Worm (Caenorhabditis elegans) whole organism, late embryonic: Measurements from ENCODE around the gene srh-22.

Source experiments
- K02D7.2 ChIP-seq: sonication (generic microtip); optimal IDR thresholded peaks from 2 replicates; lab custom pipeline; 2017; ENCODE audit warnings: mild to moderate bottlenecking, missing genetic modification characterization, missing compliant biosample characterization
- ahr-1 ChIP-seq: sonication (generic microtip); optimal IDR thresholded peaks from 2 replicates; lab custom pipeline; 2016; ENCODE audit warnings: missing genetic modification characterization, missing compliant biosample characterization
- ceh-14 ChIP-seq: sonication (generic microtip); optimal IDR thresholded peaks from 2 replicates; lab custom pipeline; 2016; ENCODE audit warnings: missing genotype, missing genetic modification characterization, missing compliant biosample characterization
- ceh-2 ChIP-seq: sonication (generic microtip); optimal IDR thresholded peaks from 2 replicates; lab custom pipeline; 2016; ENCODE audit warnings: missing genotype, missing genetic modification characterization, missing compliant biosample characterization
- ceh-24 ChIP-seq: sonication (generic microtip); optimal IDR thresholded peaks from 2 replicates; lab custom pipeline; 2016; ENCODE audit warnings: mild to moderate bottlenecking, missing genetic modification characterization, missing compliant biosample characterization
- ceh-30 ChIP-seq: fragments of 150-350 bp; optimal IDR thresholded peaks from 2 replicates; lab custom pipeline; 2014; ENCODE audit warnings: missing biosample characterization, missing genetic modification characterization
- ceh-6 ChIP-seq: fragments of 200-800 bp; sonication (Bioruptor generic); optimal IDR thresholded peaks from 2 replicates; lab custom pipeline; 2018; ENCODE audit warnings: mild to moderate bottlenecking, missing genetic modification characterization, missing compliant biosample characterization
- dmd-4 ChIP-seq: sonication (generic microtip); optimal IDR thresholded peaks from 2 replicates; lab custom pipeline; 2016; ENCODE audit warnings: borderline replicate concordance, missing genetic modification characterization, missing compliant biosample characterization
- dve-1 ChIP-seq: sonication (generic microtip); optimal IDR thresholded peaks from 2 replicates; lab custom pipeline; 2017; ENCODE audit warnings: antibody characterized with exemption, mild to moderate bottlenecking, missing genetic modification characterization, missing compliant biosample characterization
- elt-2 ChIP-seq: sonication (generic microtip); optimal IDR thresholded peaks from 2 replicates; lab custom pipeline; 2016; ENCODE audit warnings: missing genetic modification reagents, missing genetic modification characterization, missing compliant biosample characterization
- elt-4 ChIP-seq: sonication (generic microtip); optimal IDR thresholded peaks from 2 replicates; lab custom pipeline; 2016; ENCODE audit warnings: missing genetic modification characterization, missing compliant biosample characterization
- fkh-6 ChIP-seq: sonication (generic microtip); optimal IDR thresholded peaks from 2 replicates; lab custom pipeline; 2016; ENCODE audit warnings: missing genetic modification characterization, missing compliant biosample characterization
- gmeb-2 ChIP-seq: sonication (generic microtip); optimal IDR thresholded peaks from 2 replicates; lab custom pipeline; 2016; ENCODE audit warnings: missing genetic modification characterization, inconsistent platforms, missing compliant biosample characterization
- hlh-13 ChIP-seq: fragments of 200-800 bp; sonication (Bioruptor generic); optimal IDR thresholded peaks from 2 replicates; lab custom pipeline; 2018; ENCODE audit warnings: mild to moderate bottlenecking, missing genetic modification characterization, missing compliant biosample characterization
- hlh-15 ChIP-seq: sonication (generic microtip); optimal IDR thresholded peaks from 2 replicates; lab custom pipeline; 2016; ENCODE audit warnings: missing genetic modification characterization, missing compliant biosample characterization
- hlh-8 ChIP-seq: sonication (generic microtip); optimal IDR thresholded peaks from 2 replicates; lab custom pipeline; 2016; ENCODE audit warnings: missing genotype, missing genetic modification characterization, missing compliant biosample characterization
- lin-11 ChIP-seq: fragments of 200-800 bp; sonication (Bioruptor generic); optimal IDR thresholded peaks from 2 replicates; lab custom pipeline; 2018; ENCODE audit warnings: mild to moderate bottlenecking, missing genetic modification characterization, missing compliant biosample characterization
- mec-3 ChIP-seq: sonication (generic microtip); optimal IDR thresholded peaks from 2 replicates; lab custom pipeline; 2016; ENCODE audit warnings: borderline replicate concordance, missing genetic modification characterization, missing compliant biosample characterization
- nhr-11 ChIP-seq: fragments of 150-350 bp; optimal IDR thresholded peaks from 2 replicates; lab custom pipeline; 2014; ENCODE audit warnings: missing biosample characterization, missing genetic modification characterization
- odd-2 ChIP-seq: sonication (generic microtip); optimal IDR thresholded peaks from 2 replicates; lab custom pipeline; 2017; ENCODE audit warnings: antibody characterized with exemption, mild to moderate bottlenecking, missing genetic modification characterization, missing compliant biosample characterization
- pat-9 ChIP-seq: fragments of 200-800 bp; sonication (Bioruptor generic); optimal IDR thresholded peaks from 2 replicates; lab custom pipeline; 2018; ENCODE audit warnings: mild to moderate bottlenecking, missing genetic modification characterization, moderate library complexity, missing compliant biosample characterization
- pha-4 ChIP-seq: fragments of 150-350 bp; optimal IDR thresholded peaks from 2 replicates; lab custom pipeline; 2018; ENCODE audit warnings: missing biosample characterization, missing genetic modification reagents, missing genetic modification characterization
- pros-1 ChIP-seq: fragments of 150-350 bp; optimal IDR thresholded peaks from 2 replicates; lab custom pipeline; 2014; ENCODE audit warnings: missing biosample characterization, missing genetic modification reagents, missing genetic modification characterization
- ref-2 ChIP-seq: sonication (generic microtip); optimal IDR thresholded peaks from 2 replicates; lab custom pipeline; 2016; ENCODE audit warnings: missing genetic modification characterization, missing compliant biosample characterization
- tbx-7 ChIP-seq: sonication (generic microtip); optimal IDR thresholded peaks from 2 replicates; lab custom pipeline; 2016; ENCODE audit warnings: missing genotype, missing genetic modification characterization, missing compliant biosample characterization
- ttx-3 ChIP-seq: sonication (generic microtip); optimal IDR thresholded peaks from 2 replicates; lab custom pipeline; 2016; ENCODE audit warnings: missing genetic modification reagents, missing genetic modification characterization, missing compliant biosample characterization
- unc-3 ChIP-seq, 2 experiments: fragments of 200-800 bp in 1 of 2; sonication (Bioruptor generic) in 1 of 2; sonication (generic microtip) in 1 of 2; conservative IDR thresholded peaks in 1 of 2; optimal IDR thresholded peaks in 1 of 2; 2 replicates each; pipeline versions ENCODE4 v1.3.6 to Lab custom; 2016 to 2022; ENCODE audit warnings: missing compliant biosample characterization in 2 of 2, missing genetic modification characterization in 2 of 2, missing genetic modification reagents in 1 of 2
- unc-42 ChIP-seq: sonication (generic microtip); optimal IDR thresholded peaks from 2 replicates; lab custom pipeline; 2016; ENCODE audit warnings: missing genotype, missing genetic modification characterization, missing compliant biosample characterization
- zip-5 ChIP-seq: sonication (generic microtip); optimal IDR thresholded peaks from 2 replicates; lab custom pipeline; 2016; ENCODE audit warnings: missing genetic modification characterization, missing compliant biosample characterization

The srh-22 gene

DNA sequence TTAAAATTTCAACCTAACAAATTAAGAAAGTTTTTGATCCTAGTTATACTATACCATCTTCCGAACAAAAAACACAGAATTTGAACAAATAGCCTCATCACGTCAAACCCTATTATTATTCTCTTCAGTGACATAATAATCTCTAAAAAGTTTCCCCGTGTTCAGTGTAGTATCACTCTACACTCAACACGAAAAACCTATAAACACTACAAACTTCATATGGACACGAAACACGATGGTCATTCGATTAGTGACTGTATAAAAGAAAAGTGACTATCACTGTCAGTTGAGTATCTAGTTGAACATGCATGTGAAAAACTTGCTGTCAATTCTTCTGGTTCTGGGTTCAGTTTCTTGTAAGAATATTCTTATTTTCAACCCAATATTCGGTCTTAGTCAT lies 18.4 kb upstream of the srh-22 start, which contains the start of gene ugt-8:
Gene ugt-8, plus strand, starts transcription at position 235 of the 400 bp plus-strand sequence.
- TF ChIP-seq elt-4 (tag; lab: Kevin White, UChicago): no peak
- TF ChIP-seq fkh-6: no peak
- no peak for TF ChIP-seq mec-3 (tag; lab: Kevin White, UChicago)
- TF ChIP-seq ceh-2 (tag; lab: Kevin White, UChicago): no peak
- TF ChIP-seq nhr-11 (tag; lab: Kevin White, UChicago): no peak
- no peak for TF ChIP-seq zip-5 (tag; lab: Kevin White, UChicago)
- no peak for TF ChIP-seq pha-4
- TF ChIP-seq pros-1 (tag; lab: Kevin White, UChicago): no peak
- TF ChIP-seq ceh-30: no peak
- TF ChIP-seq ref-2: no peak
- TF ChIP-seq hlh-8 (tag; lab: Kevin White, UChicago): no peak
- no peak for TF ChIP-seq odd-2

DNA sequence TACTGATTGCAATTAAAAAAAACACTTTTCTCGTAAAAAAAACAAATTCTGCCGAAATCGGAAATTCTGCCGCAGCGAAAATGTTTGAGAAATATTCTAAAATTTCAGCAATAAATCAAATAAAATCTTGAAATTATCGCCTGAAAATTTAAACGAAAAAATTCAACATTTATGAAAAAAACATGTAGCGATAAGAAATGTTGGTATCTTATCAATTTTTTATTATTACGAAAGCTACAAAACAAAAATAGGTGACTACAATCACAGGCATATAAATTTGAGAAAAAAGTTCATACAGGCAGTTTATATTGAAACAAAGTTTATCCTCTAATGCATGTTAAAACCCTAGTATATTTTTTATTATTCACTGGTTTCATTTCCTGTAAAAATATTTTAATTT lies 16.2 kb upstream of the srh-22 start, which contains the start of gene ugt-14:
Gene ugt-14, plus strand, starts transcription at position 301 of the 400 bp plus-strand sequence.
- TF ChIP-seq hlh-13 (GFP tag; lab: Kevin White, UChicago): no peak
- TF ChIP-seq K02D7.2 (tag; lab: Kevin White, UChicago): no peak
- TF ChIP-seq mec-3 (tag; lab: Kevin White, UChicago): no peak
- no peak for TF ChIP-seq pha-4
- no peak for TF ChIP-seq dmd-4 (tag; lab: Kevin White, UChicago)
- TF ChIP-seq pat-9 (tag; lab: Kevin White, UChicago): no peak
- no peak for TF ChIP-seq zip-5 (tag; lab: Kevin White, UChicago)
- TF ChIP-seq elt-4 (tag; lab: Kevin White, UChicago): no peak
- no peak for TF ChIP-seq dve-1
- no peak for TF ChIP-seq lin-11 (tag; lab: Kevin White, UChicago)
- TF ChIP-seq ttx-3 (tag; lab: Kevin White, UChicago): no peak
- TF ChIP-seq ref-2: no peak
- no peak for TF ChIP-seq ceh-30
- no peak for TF ChIP-seq ceh-6 (GFP tag; lab: Kevin White, UChicago)

DNA sequence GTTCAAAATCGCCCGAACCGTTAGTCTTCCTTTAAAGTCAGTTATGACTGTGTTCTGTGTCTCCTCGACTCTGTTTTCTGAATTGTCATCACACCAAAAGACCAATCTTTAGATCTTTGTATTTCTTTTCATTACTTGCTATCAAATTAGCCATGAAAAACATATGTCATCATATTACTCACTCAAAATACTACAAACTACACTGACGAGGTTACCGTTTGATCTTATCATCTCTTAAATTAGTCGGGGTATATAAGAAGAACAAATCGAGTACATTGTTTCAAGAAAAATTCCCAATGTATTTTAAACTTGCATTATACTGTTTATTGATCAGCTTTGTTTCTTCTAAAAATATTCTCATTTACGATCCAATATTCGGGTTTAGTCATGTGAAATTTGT lies 13.5 kb upstream of the srh-22 start, which contains the start of gene ugt-13:
Gene ugt-13, plus strand, starts transcription at position 294 of the 400 bp plus-strand sequence.
- TF ChIP-seq hlh-15: no peak
- no peak for TF ChIP-seq tbx-7 (tag; lab: Kevin White, UChicago)
- no peak for TF ChIP-seq unc-42 (tag; lab: Kevin White, UChicago)
- no peak for TF ChIP-seq ceh-6 (GFP tag; lab: Kevin White, UChicago)
- TF ChIP-seq gmeb-2 (tag; lab: Kevin White, UChicago): no peak

DNA sequence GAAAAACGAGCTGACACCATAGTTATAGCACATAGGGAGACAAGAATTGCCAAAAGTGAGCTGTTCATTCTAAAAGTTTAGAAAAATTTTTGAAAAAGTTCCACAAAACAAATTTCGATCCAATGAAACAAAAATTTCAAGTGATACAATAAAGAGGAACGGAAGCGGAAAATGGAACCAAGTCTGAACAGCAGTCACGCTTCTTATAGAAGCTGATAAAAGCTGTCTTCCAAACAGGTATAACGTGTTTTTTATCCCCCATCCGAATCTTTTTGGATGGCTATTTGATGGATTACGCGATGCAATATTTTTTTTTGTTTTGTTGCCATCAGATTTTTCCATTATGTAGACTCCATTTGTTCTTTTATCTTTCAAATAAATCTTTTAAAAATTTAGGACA lies 9.8 kb upstream of the srh-22 start, which contains the start of gene H23N18.5:
Gene H23N18.5, minus strand, starts transcription at position 69 of the 400 bp plus-strand sequence.
- TF ChIP-seq ceh-14 (tag; lab: Kevin White, UChicago) (no peak), unc-3 (GFP tag; conservative IDR thresholded peaks at IDR 0.05; lab: Robert Waterston, UW) (no peak), unc-3 (tag; optimal IDR thresholded peaks at IDR 0.05; lab: Kevin White, UChicago) (no peak), ceh-24 (tag; lab: Kevin White, UChicago) (no peak)

DNA sequence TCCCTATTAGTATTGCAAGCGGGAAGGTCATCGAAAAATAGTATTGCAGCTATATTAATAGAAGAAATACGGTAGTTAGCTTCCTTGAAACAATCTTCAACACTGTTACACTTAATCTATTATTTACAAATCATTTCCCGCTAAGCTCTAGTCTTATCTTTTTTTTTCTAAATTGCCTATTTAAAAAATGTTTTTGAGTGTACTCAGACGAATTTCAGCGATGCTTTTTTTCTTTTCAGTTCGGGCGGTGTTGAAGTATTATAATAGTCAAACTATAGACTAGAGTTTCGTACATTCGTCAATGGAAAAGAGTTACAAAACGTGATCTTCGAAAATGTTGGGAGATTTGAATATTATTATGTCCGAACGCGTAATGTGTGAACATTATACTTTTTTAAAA lies 8.3 kb upstream of the srh-22 start:
- TF ChIP-seq ahr-1 (tag; lab: Kevin White, UChicago) (no peak), nhr-11 (tag; lab: Kevin White, UChicago) (no peak)

DNA sequence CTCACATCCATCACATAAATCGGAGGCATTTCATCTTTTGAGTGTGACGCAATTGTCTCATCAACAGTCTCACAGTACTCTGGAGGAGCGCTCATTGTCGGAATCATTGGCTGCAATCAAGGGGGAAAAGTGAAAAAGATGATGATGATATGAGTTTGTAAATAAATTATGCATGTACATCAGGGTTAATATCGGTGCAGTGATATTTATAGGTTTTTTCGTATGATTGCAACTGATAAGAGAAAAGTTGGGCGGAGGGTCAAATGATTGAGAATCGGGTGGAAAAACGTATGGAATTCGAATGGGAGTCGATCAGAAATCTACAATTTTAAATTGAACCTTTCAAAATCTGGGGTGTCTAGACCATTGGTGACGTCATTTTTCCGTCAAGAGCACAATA lies 7.2 kb upstream of the srh-22 start, which contains the start of gene H23N18.6:
Gene H23N18.6, minus strand, starts transcription at position 201 of the 400 bp plus-strand sequence.
- TF ChIP-seq elt-2 (tag; lab: Kevin White, UChicago): peak; percentile 60
- TF ChIP-seq ceh-30: no peak
- TF ChIP-seq, all 69 proteins: peak for 1
